Worm (Caenorhabditis elegans): ENCODE results near the gene str-114.
A peak's percentile ranks its signal among the peaks of the same experiment; 100 is the strongest.

The str-114 gene

DNA sequence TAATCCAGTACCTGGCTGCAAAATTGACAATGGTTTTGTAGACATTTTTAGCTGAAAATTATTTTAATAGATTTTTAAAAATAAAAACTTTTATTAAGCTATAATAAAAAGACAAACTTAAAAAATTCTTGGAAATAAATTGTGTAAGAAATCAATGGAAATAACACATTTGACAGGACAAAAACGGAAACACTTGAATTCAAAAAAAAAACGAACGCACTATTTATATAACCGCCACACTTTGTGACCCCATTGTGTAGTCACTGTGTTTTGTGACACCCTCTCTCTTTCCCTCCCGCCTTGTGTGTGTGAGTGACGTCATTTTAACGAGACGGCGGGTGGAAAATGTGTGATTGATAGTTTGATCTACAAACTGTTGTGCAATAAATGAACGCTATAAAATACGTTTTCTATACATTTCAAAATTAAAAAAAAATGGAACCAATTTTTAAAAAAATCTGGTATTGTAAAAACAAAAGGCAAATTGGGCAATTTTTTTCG is 5.3 kb upstream of the str-114 start, which contains the start of gene F59B1.8 (continued):
- TF ChIP-seq efl-1 (GFP tag; optimal IDR thresholded peaks at IDR 0.05) (peak; percentile 8), gei-17 (GFP tag; optimal IDR thresholded peaks at IDR 0.05) (peak; percentile 1), madf-8 (GFP tag; conservative IDR thresholded peaks at IDR 0.05) (no peak), lin-54 (GFP tag; optimal IDR thresholded peaks at IDR 0.05) (peak; percentile 14), ztf-22 (GFP tag; optimal IDR thresholded peaks at IDR 0.05) (peak; percentile 45), dox-1 (GFP tag; IDR thresholded peaks at IDR 0.05) (peak; percentile 49; the same call in 1 of the 2 replicates), ztf-18 (tag; optimal IDR thresholded peaks at IDR 0.05) (no peak), K12H6.12 (tag; optimal IDR thresholded peaks at IDR 0.05) (no peak), B0261.1 (tag; optimal IDR thresholded peaks at IDR 0.05) (no peak), nhr-120 (GFP tag; IDR thresholded peaks at IDR 0.05) (no peak), nhr-27 (tag; optimal IDR thresholded peaks at IDR 0.05) (no peak), sea-2 (GFP tag; IDR thresholded peaks at IDR 0.05) (no peak), C17E4.6 (GFP tag; IDR thresholded peaks at IDR 0.05) (no peak), F22D6.2 (tag; optimal IDR thresholded peaks at IDR 0.05) (no peak), zim-3 (tag; optimal IDR thresholded peaks at IDR 0.05) (no peak), ets-4 (GFP tag; optimal IDR thresholded peaks at IDR 0.05) (no peak), madf-10 (tag; optimal IDR thresholded peaks at IDR 0.05) (peak; percentile 60), Y53F4B.3 (GFP tag; IDR thresholded peaks at IDR 0.05) (no peak), tbx-9 (tag; optimal IDR thresholded peaks at IDR 0.05; ENCODE audit: borderline replicate concordance) (no peak), nhr-80 (tag; optimal IDR thresholded peaks at IDR 0.05) (peak; percentile 83), bed-1 (GFP tag; IDR thresholded peaks at IDR 0.05) (no peak), B0336.3 (GFP tag; IDR thresholded peaks at IDR 0.05) (0 out of 2 replicates have a peak, but pooled peaks have one; percentile 20), F52B5.7 (tag; optimal IDR thresholded peaks at IDR 0.05) (no peak), lin-40 (tag; optimal IDR thresholded peaks at IDR 0.05) (no peak), egl-18 (GFP tag; IDR thresholded peaks at IDR 0.05) (no peak), unc-62 (GFP tag; optimal IDR thresholded peaks at IDR 0.05) (peak; percentile 92), hmg-20 (GFP tag; IDR thresholded peaks at IDR 0.05) (no peak), F10E7.11 (tag; optimal IDR thresholded peaks at IDR 0.05) (no peak), hlh-26 (GFP tag; conservative IDR thresholded peaks at IDR 0.05) (no peak), lsl-1 (GFP tag; optimal IDR thresholded peaks at IDR 0.05) (no peak), lin-26 (GFP tag; IDR thresholded peaks at IDR 0.05) (no peak), attf-6 (GFP tag; IDR thresholded peaks at IDR 0.05) (no peak), tbp1 (GFP tag; optimal IDR thresholded peaks at IDR 0.05) (peak; percentile 56), mes-4 (tag; optimal IDR thresholded peaks at IDR 0.05) (no peak), nfya-1 (tag; optimal IDR thresholded peaks at IDR 0.05; ENCODE audit: borderline replicate concordance, insufficient read depth) (no peak), nfya-2 (GFP tag; IDR thresholded peaks at IDR 0.05) (no peak), atf-7 (tag; optimal IDR thresholded peaks at IDR 0.05) (peak; percentile 99), rec-8 (tag; optimal IDR thresholded peaks at IDR 0.05) (no peak), nhr-90 (tag; optimal IDR thresholded peaks at IDR 0.05) (peak; percentile 23)

ce11 chrV:3647862-3648261 is 1.7 kb upstream of the str-114 start, which contains the start of gene F59B1.10:
Gene F59B1.10 (minus strand): TSS chrV:3647962.
- TF ChIP-seq madf-3 (GFP tag; IDR thresholded peaks at IDR 0.05) = no peak
- TF ChIP-seq atf-7 (tag; optimal IDR thresholded peaks at IDR 0.05) = no peak
- no peak for TF ChIP-seq mes-4 (tag; optimal IDR thresholded peaks at IDR 0.05)
- no peak for TF ChIP-seq pha-4 (tag; optimal IDR thresholded peaks at IDR 0.05)

Data from whole organism, young adult.